Worm (Caenorhabditis elegans) whole organism, mixed stage, embryonic: ENCODE measurements around the gene pifk-1.
A peak's percentile ranks its signal among the peaks of the same experiment; 100 is the strongest.

ENCODE experiments used
- M03D4.4 ChIP-seq: sonication (generic microtip); optimal IDR thresholded peaks from 2 replicates; lab custom pipeline; 2017; ENCODE audit warnings: mild to moderate bottlenecking, missing genetic modification characterization, missing compliant biosample characterization
- blmp-1 ChIP-seq: fragments of 150-350 bp; optimal IDR thresholded peaks from 2 replicates; lab custom pipeline; 2014; ENCODE audit warnings: missing biosample characterization, missing genetic modification characterization
- ceh-39 ChIP-seq: fragments of 150-350 bp; optimal IDR thresholded peaks from 2 replicates; lab custom pipeline; 2014; ENCODE audit warnings: missing biosample characterization, missing genetic modification characterization
- ceh-43 ChIP-seq: fragments of 200-800 bp; sonication (Bioruptor generic); optimal IDR thresholded peaks from 2 replicates; lab custom pipeline; 2018; ENCODE audit warnings: mild to moderate bottlenecking, missing genetic modification characterization, moderate library complexity, missing compliant biosample characterization
- ceh-83 ChIP-seq: fragments of 200-800 bp; sonication (Bioruptor generic); optimal IDR thresholded peaks from 2 replicates; lab custom pipeline; 2018; ENCODE audit warnings: mild to moderate bottlenecking, missing genetic modification characterization, missing compliant biosample characterization
- ces-1 ChIP-seq: fragments of 150-350 bp; optimal IDR thresholded peaks from 2 replicates; lab custom pipeline; 2014; ENCODE audit warnings: missing biosample characterization, missing genetic modification reagents, missing genetic modification characterization
- elt-1 ChIP-seq: sonication (generic microtip); optimal IDR thresholded peaks from 2 replicates; lab custom pipeline; 2017; ENCODE audit warnings: missing genetic modification characterization, mild to moderate bottlenecking, missing compliant biosample characterization, antibody characterized with exemption, moderate library complexity, borderline replicate concordance; ENCODE audit not compliant: insufficient read depth
- elt-3 ChIP-seq: fragments of 150-350 bp; optimal IDR thresholded peaks from 2 replicates; lab custom pipeline; 2014; ENCODE audit warnings: missing biosample characterization, missing genetic modification characterization
- flh-1 ChIP-seq: fragments of 200-800 bp; sonication (Bioruptor generic); optimal IDR thresholded peaks from 2 replicates; lab custom pipeline; 2018; ENCODE audit warnings: mild to moderate bottlenecking, missing genetic modification characterization, moderate library complexity, missing compliant biosample characterization
- ham-2 ChIP-seq: fragments of 200-800 bp; sonication (Bioruptor generic); optimal IDR thresholded peaks from 2 replicates; lab custom pipeline; 2018; ENCODE audit warnings: mild to moderate bottlenecking, missing genetic modification characterization, missing compliant biosample characterization
- lin-13 ChIP-seq: fragments of 150-350 bp; optimal IDR thresholded peaks from 2 replicates; lab custom pipeline; 2014; ENCODE audit warnings: missing biosample characterization, missing genetic modification characterization
- lin-32 ChIP-seq: fragments of 200-800 bp; sonication (Bioruptor generic); optimal IDR thresholded peaks from 2 replicates; lab custom pipeline; 2018; ENCODE audit warnings: mild to moderate bottlenecking, missing genetic modification characterization, missing compliant biosample characterization
- lsy-2 ChIP-seq: fragments of 150-350 bp; optimal IDR thresholded peaks from 2 replicates; lab custom pipeline; 2014; ENCODE audit warnings: missing biosample characterization, missing genetic modification characterization
- mab-5 ChIP-seq: fragments of 150-350 bp; optimal IDR thresholded peaks from 2 replicates; lab custom pipeline; 2014; ENCODE audit warnings: missing biosample characterization, missing genetic modification characterization
- mep-1 ChIP-seq: fragments of 150-350 bp; optimal IDR thresholded peaks from 2 replicates; lab custom pipeline; 2017; ENCODE audit warnings: missing biosample characterization, missing genetic modification reagents, missing genetic modification characterization, inconsistent platforms
- mls-2 ChIP-seq: sonication (generic microtip); optimal IDR thresholded peaks from 2 replicates; lab custom pipeline; 2016; ENCODE audit warnings: mild to moderate bottlenecking, missing genetic modification characterization, moderate library complexity, missing compliant biosample characterization
- nhr-12 ChIP-seq: fragments of 150-350 bp; optimal IDR thresholded peaks from 2 replicates; lab custom pipeline; 2014; ENCODE audit warnings: missing biosample characterization, missing genetic modification characterization
- nhr-2 ChIP-seq: fragments of 150-350 bp; optimal IDR thresholded peaks from 2 replicates; lab custom pipeline; 2014; ENCODE audit warnings: missing biosample characterization, missing genetic modification characterization
- nhr-28 ChIP-seq: fragments of 150-350 bp; optimal IDR thresholded peaks from 2 replicates; lab custom pipeline; 2014; ENCODE audit warnings: missing biosample characterization, missing genetic modification characterization
- pha-4 ChIP-seq: fragments of 150-350 bp; optimal IDR thresholded peaks from 2 replicates; lab custom pipeline; 2018; ENCODE audit warnings: missing biosample characterization, missing genetic modification reagents, missing genetic modification characterization
- sem-2 ChIP-seq: fragments of 200-800 bp; sonication (Bioruptor generic); optimal IDR thresholded peaks from 2 replicates; lab custom pipeline; 2018; ENCODE audit warnings: mild to moderate bottlenecking, missing genetic modification characterization, missing compliant biosample characterization
- snpc-4 ChIP-seq: fragments of 150-350 bp; optimal IDR thresholded peaks from 2 replicates; lab custom pipeline; 2014; ENCODE audit warnings: missing biosample characterization, missing genetic modification characterization
- tbx-8 ChIP-seq: fragments of 200-800 bp; sonication (Bioruptor generic); optimal IDR thresholded peaks from 2 replicates; lab custom pipeline; 2018; ENCODE audit warnings: mild to moderate bottlenecking, missing genetic modification characterization, moderate library complexity, missing compliant biosample characterization
- unc-120 ChIP-seq: sonication (generic microtip); optimal IDR thresholded peaks from 2 replicates; lab custom pipeline; 2017; ENCODE audit warnings: missing genetic modification characterization, missing compliant biosample characterization; ENCODE audit not compliant: poor library complexity, severe bottlenecking
- unc-39 ChIP-seq: fragments of 150-350 bp; optimal IDR thresholded peaks from 2 replicates; lab custom pipeline; 2014; ENCODE audit warnings: missing biosample characterization, missing genetic modification characterization
- unc-62 ChIP-seq: fragments of 150-350 bp; optimal IDR thresholded peaks from 2 replicates; lab custom pipeline; 2014; ENCODE audit warnings: missing biosample characterization, missing genetic modification reagents, missing genetic modification characterization
- ztf-11 ChIP-seq: fragments of 150-350 bp; optimal IDR thresholded peaks from 2 replicates; lab custom pipeline; 2014; ENCODE audit warnings: missing biosample characterization, missing genetic modification characterization

The pifk-1 gene

ce11 chrX:924495-925008 is at the start of gene pifk-1, which contains the start of gene tbc-11:
Gene pifk-1 (minus strand): TSS chrX:924511.
Gene tbc-11 (plus strand): TSS chrX:924958.
- TF ChIP-seq elt-3 (no peak), ceh-43 (GFP tag; lab: Kevin White, UChicago) (no peak), pha-4 (tag; lab: Kevin White, UChicago) (peak; percentile 12), mep-1 (tag; lab: Kevin White, UChicago) (peak; percentile 70), lsy-2 (tag; lab: Kevin White, UChicago) (no peak), nhr-28 (tag; lab: Kevin White, UChicago) (no peak), unc-120 (tag; lab: Kevin White, UChicago) (peak; percentile 26), lin-32 (GFP tag; lab: Kevin White, UChicago) (no peak), ham-2 (GFP tag; lab: Kevin White, UChicago) (no peak), ceh-83 (GFP tag; lab: Kevin White, UChicago) (no peak), sem-2 (GFP tag; lab: Kevin White, UChicago) (no peak), elt-1 (no peak), lin-13 (tag; lab: Kevin White, UChicago) (no peak)

- TF ChIP-seq unc-39 (tag; lab: Kevin White, UChicago) (no peak), mep-1 (tag; lab: Kevin White, UChicago) (no peak), snpc-4 (tag; lab: Kevin White, UChicago) (no peak), ztf-11 (tag; lab: Kevin White, UChicago) (no peak)
- TF ChIP-seq, all 35 proteins: peak for 0
Observed at ce11 chrX:970072-970471, 45.8 kb upstream of the pifk-1 start, which contains the start of gene C44C1.6. Gene C44C1.6 (minus strand): TSS chrX:970270.

ce11 chrX:963171-963570 is 38.9 kb upstream of the pifk-1 start, which contains the start of gene ncs-1:
Gene ncs-1 (minus strand): TSS chrX:963271.
- no peak for TF ChIP-seq nhr-2 (tag; lab: Kevin White, UChicago)
- TF ChIP-seq ceh-43 (GFP tag; lab: Kevin White, UChicago) = no peak
- TF ChIP-seq pha-4 (tag; lab: Kevin White, UChicago) = no peak
- no peak for TF ChIP-seq blmp-1 (tag; lab: Kevin White, UChicago)
- TF ChIP-seq M03D4.4 = no peak
- TF ChIP-seq ces-1 = no peak
- TF ChIP-seq ztf-11 (tag; lab: Kevin White, UChicago) = no peak
- no peak for TF ChIP-seq flh-1 (GFP tag; lab: Kevin White, UChicago)
- TF ChIP-seq unc-62 = no peak
- no peak for TF ChIP-seq unc-120 (tag; lab: Kevin White, UChicago)
- TF ChIP-seq unc-39 (tag; lab: Kevin White, UChicago) = no peak
- TF ChIP-seq, all 35 proteins: peak for 0

ce11 chrX:960139-960538 is 35.8 kb upstream of the pifk-1 start:
- no peak for TF ChIP-seq elt-1
- no peak for TF ChIP-seq mab-5 (tag; lab: Kevin White, UChicago)
- no peak for TF ChIP-seq unc-62
- no peak for TF ChIP-seq pha-4 (tag; lab: Kevin White, UChicago)
- no peak for TF ChIP-seq unc-39 (tag; lab: Kevin White, UChicago)
- no peak for TF ChIP-seq sem-2 (GFP tag; lab: Kevin White, UChicago)
- TF ChIP-seq tbx-8 (GFP tag; lab: Kevin White, UChicago) = no peak
- TF ChIP-seq snpc-4 (tag; lab: Kevin White, UChicago) = no peak
- TF ChIP-seq mls-2 (tag; lab: Kevin White, UChicago) = no peak
- no peak for TF ChIP-seq lsy-2 (tag; lab: Kevin White, UChicago)
- no peak for TF ChIP-seq elt-3

ce11 chrX:957581-957980 is 33.3 kb upstream of the pifk-1 start, which contains the start of gene chil-10:
Gene chil-10 (plus strand): TSS chrX:957881.
- TF ChIP-seq unc-39 (tag; lab: Kevin White, UChicago) (no peak), nhr-12 (no peak), ceh-39 (tag; lab: Kevin White, UChicago) (no peak), pha-4 (tag; lab: Kevin White, UChicago) (no peak), lsy-2 (tag; lab: Kevin White, UChicago) (no peak), elt-1 (no peak), M03D4.4 (no peak), flh-1 (GFP tag; lab: Kevin White, UChicago) (no peak), snpc-4 (tag; lab: Kevin White, UChicago) (no peak), ceh-43 (GFP tag; lab: Kevin White, UChicago) (no peak), mls-2 (tag; lab: Kevin White, UChicago) (no peak), unc-62 (no peak)
